Fruit fly (Drosophila melanogaster) ovary, adult (tissue): ENCODE data around the gene CG1387.

ENCODE experiments used
- CG17801 ChIP-seq: fragments of 200-800 bp; optimal IDR thresholded peaks from 2 replicates; lab custom pipeline; 2019; ENCODE audit warnings: missing biosample characterization, mild to moderate bottlenecking, missing genetic modification characterization, moderate library complexity; ENCODE audit not compliant: partially characterized antibody

CG1387 gene

DNA sequence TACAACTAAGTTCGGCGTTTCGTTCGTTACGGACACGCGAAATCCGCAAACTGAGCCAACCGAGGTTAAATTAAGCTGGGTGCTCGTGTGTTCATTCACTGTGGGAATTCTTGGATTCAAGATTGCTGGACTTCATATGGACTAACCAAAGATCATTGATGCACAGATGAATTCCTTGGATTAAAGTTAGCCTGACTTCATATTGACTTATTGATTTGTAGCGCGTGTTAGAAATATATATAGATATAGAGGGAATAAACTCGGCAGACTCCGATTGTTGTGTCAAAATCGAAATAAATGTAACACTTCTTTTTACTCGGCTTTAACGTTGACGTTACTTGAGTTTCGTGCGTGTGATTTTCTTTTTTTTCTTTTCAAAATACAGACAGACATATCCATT lies at the start of gene CG1387:
TSS of gene CG1387 (plus strand) at position 301 of the 400 bp plus-strand sequence.
- no peak for TF ChIP-seq CG17801 (GFP tag; lab: Kevin White, UChicago)

DNA sequence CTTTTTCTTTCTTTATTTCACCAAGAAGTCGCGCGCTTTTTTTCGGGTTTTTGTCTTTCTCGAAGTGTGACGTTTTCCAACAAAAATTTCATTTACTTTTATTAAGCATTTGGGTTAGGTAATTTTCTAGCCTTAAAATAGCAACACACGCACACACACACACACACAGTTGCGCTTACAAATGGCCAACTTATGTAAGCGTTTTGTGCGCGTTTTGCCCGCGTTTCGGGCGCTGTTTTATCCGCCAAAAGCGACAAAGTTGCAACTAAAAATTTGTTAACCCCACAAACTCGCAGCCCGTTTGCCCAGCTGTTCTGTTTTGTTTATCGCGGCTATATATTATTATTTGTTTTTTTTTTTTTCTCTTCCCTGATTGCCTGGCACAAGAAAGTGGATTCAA lies 19.3 kb upstream of the CG1387 start:
- TF ChIP-seq CG17801 (GFP tag; lab: Kevin White, UChicago) = no peak

DNA sequence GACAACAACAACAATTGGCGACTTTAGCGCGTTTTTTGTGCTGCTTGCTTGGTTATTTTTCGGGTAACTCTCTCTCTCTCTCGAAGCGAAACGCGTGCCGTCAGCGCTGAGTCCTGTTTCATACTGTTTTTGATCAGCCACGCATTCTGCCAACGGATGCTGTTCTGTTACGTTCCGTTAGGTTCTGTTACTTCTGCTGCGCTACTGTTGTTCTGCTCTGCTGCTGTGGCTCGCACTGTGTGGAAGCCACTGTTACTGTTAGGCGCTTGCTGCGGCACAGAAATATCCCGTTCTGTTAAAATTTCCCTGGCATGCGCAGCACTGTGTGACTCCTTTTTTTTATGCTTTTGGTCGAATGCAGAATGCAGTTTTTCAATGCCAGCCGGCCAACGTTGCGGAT lies 18.5 kb upstream of the CG1387 start, which contains the start of gene nAChRalpha3:
TSS of gene nAChRalpha3 (minus strand) at position 101 of the 400 bp plus-strand sequence.
- TF ChIP-seq CG17801 (GFP tag; lab: Kevin White, UChicago) = no peak

DNA sequence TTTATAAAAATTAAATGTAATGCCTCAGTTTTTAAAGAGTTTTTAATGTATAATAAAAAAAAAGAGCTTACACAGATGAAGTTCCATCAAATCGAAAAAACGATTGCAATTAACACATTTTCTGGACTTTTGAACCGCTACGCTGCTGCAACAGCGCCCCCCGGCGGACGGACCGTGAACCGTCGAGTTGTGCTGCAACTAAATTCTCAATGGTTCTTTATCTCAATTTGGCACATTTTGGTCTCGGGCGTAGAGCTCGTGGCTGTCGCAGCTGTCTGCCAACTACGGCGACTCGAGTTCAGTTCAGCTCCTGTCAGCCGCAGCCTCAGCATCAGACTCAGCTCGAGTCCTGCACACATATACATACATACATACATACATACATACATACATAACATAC lies 13.9 kb upstream of the CG1387 start:
- TF ChIP-seq CG17801 (GFP tag; lab: Kevin White, UChicago) = no peak

DNA sequence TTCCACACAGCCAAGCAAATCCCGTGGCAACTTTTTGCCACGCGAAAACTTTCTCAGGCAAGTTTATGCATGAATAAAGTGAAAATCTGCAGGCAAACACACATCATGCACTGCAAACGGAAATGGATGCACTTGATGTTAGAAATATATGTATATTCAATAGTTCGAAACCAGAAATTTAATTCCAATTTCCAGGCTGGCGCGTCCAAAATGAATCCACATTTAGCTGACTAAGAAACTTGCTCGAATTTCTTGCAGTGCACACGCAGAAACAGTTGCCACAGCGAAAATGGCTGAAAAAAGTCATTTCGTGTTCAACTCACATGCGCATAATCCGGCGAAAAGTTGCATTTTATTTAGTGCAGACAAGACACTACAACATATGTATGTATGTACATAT lies 11.0 kb downstream of the CG1387 start:
- TF ChIP-seq CG17801 (GFP tag; lab: Kevin White, UChicago) = no peak

DNA sequence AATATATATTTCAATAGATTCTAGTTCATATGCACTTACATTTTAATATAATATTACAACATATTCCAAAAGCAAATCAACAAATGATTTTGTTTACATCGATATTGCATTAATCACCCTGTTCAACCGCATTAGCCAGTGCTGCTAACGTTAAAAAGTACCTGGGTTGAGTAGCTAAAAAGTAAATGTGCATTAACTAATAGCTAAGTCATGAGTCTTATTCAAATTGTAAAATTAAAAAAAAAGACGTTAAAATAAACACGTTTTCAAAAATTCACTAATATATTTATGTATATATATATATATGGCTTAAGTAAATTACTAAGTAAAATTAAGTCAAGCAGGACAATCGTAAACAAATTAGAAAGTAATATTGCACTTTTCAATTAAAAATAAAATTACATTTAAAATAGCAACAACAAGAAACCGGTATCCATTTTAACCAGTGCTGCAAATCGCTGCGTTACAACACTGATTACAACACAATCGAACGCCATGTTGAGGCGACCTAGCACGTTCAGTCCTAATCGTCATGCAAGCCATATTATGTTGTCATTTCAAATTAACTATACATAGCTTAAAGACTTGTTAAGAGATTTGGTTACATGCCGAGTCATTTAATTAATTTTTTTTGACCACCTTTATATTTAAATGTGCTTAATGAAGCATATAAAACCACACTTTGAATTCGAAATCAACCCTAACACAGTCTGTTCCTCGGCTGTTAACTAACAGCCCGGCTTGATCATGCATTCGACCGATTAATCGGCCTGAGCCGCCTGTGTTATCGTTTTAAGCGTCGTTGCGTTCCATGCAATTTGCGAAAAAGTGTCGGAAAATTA lies 12.8 kb downstream of the CG1387 start, which contains the start of gene CG10555:
TSS of gene CG10555 (plus strand) at position 764 of the 842 bp plus-strand sequence.
- peak; percentile 92 for TF ChIP-seq CG17801 (GFP tag; lab: Kevin White, UChicago)

DNA sequence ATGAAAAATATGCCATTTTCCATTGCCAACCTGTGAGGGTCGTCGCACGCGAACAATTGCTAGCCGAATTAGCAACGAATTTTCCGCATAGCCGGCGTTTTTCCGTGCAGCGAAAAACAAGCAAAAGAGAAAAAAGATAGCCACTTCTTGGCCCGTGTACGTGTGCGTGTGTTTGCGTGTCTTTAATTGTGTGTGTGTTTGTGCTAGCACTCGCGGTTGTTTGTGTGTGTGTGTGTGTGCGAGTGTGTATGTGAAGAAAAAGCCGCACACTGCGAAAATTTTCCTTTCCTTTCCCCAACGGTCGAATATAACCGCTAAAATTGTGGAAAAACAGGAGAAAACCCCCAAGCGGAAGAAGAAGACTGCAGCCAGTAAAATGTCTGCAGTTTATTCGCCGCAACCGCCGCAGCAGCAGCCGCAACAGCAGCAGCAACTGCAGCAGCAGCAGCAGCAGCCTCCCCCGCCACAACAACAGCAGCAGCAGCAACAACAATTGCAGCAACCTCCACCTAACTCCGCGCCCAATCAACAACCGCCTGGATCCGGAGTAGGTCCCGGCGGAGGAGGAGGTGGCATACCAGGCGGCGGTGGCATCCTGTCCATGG lies 13.5 kb downstream of the CG1387 start:
- no peak for TF ChIP-seq CG17801 (GFP tag; lab: Kevin White, UChicago)

DNA sequence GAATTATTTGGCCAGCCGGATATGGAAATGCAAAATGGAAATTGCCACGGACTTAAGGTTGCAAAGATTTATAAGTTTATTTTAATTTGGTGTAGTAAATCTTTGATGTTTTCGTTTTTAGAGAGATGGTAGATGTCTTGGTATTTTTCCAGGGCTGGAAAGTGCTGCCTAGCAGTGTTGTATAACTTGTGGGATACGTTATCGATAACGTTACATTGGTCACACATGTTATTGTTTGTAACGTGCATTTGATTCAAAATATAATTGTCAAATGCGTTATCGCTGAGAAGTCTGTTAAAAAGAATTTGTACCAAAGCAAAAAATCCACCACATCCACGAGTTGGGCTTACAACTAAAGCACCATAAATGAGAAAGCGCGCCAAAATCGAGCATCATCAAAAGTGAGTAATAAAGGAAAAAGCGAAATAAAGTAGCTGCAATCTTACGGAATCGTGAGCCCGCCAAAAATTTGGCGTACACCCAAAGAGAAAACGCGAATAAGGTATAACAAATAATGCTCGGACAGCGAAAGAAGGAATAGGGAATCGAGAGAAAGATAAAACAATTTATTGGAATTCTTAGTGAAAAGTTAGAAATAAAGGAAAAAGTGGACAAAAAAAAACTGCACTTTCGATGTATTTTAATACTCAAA lies 21.7 kb downstream of the CG1387 start, which contains the start of gene PIG-T:
TSS of gene PIG-T (minus strand) at position 140 of the 652 bp plus-strand sequence.
- TF ChIP-seq CG17801 (GFP tag; lab: Kevin White, UChicago) = peak; percentile 14

DNA sequence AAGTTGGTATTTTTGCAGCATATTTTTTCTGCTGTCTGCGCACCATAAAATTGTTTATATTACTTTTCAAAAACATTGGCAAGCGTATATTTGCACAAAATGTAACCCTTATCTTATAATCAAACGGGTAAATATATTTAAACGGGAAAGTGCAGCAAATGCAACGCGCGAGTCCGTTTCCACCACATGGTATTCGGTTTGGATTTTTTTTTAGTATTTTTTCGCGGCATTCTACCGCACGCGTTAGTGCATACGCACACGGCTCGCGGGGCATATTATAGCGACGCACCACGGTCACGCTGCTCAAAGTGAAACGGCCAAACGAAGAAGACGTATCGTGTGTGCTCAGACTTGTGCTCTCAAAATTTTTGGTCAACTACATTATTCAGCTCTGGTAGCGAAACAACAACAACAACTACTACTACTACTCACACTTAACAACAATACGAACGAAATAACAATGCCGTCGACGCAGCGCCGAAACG lies 23.4 kb downstream of the CG1387 start, which contains the start of gene Trf2:
TSS of gene Trf2 (plus strand) at position 302 of the 485 bp plus-strand sequence.
- TF ChIP-seq CG17801 (GFP tag; lab: Kevin White, UChicago) = peak; percentile 1

DNA sequence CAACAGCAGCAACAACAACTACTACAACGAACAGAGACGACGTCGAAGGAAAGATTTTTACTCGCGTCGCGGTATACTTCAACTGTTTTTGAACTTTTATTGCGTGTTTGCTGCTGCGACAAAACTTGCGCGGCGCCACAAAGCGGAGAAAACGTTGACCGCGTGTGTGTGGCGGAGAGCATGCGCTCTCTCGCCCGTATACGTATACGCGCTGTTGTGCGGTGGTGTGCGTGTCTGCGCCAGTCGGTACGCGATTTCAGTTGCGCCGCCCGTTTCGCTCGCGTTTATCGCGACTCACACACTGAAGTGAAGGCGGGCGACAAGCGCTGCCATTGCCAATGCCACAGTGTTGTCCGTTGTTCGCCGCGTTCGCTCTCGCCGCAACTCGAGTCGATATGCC lies 24.2 kb downstream of the CG1387 start:
- TF ChIP-seq CG17801 (GFP tag; lab: Kevin White, UChicago) = peak; percentile 99

DNA sequence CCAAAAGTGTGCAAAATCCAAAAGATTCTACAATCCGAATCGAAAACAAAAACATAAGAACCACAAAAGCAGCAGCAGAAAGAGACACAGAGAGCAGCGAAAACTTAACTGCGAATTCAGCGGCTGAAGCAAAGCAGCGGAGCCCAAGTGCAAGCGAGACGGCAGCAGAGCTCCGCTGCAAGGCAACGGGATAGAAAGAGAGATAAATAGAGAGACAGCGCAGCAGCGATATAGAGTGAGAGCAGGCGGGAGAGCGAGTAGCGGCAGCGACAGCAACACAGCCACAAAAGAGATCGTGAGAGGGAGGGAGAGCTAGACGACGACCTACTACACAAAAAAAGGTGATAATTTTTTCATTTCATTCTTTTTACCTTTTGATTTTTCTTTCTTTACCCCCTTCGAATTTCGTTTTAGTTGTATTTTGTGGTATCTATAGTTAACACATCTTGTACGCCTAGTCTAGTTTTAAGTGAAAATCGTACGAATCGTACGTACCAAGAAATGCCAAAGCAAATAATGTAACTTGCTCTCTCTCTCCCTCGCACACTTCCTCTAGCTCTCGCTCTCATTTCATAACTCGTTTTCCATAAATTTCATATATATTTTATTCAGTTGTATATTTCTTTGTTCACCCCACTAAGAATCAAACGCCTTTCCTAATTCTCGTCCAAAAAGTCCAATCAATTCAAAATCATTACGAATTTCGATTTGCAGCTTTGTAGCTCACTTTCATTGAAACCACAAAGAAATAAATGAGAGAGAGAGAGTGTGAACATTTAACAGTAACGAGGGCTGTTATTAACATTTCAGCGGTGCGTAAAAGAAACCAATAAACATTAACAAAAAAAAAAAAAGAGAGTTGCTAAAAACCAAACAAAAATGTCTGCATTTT lies 25.0 kb downstream of the CG1387 start:
- peak; percentile 92 for TF ChIP-seq CG17801 (GFP tag; lab: Kevin White, UChicago)

DNA sequence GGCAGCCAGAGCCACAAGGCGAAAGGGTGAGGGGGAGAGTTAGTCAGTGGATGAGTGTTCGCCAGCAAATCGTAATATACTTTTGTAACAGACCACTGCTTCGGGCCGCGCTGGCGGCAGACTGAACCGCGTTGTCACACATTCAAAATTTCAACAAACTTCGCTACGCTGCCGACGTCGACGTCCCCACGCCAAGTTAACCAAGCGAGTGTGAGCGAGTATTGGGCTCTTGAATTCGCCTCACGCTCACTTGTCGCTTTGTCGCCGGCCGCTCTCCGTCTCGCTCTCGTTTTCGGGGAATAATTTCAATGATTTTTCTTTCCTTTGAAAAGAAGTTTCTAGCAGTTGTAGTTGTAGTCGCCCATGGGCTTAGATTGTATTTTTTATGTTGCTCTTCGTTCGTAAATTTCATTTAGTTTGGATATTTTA lies 26.0 kb downstream of the CG1387 start, which contains the start of gene lawc:
TSS of gene lawc (minus strand) at position 127 of the 429 bp plus-strand sequence.
- peak; percentile 96 for TF ChIP-seq CG17801 (GFP tag; lab: Kevin White, UChicago)

DNA sequence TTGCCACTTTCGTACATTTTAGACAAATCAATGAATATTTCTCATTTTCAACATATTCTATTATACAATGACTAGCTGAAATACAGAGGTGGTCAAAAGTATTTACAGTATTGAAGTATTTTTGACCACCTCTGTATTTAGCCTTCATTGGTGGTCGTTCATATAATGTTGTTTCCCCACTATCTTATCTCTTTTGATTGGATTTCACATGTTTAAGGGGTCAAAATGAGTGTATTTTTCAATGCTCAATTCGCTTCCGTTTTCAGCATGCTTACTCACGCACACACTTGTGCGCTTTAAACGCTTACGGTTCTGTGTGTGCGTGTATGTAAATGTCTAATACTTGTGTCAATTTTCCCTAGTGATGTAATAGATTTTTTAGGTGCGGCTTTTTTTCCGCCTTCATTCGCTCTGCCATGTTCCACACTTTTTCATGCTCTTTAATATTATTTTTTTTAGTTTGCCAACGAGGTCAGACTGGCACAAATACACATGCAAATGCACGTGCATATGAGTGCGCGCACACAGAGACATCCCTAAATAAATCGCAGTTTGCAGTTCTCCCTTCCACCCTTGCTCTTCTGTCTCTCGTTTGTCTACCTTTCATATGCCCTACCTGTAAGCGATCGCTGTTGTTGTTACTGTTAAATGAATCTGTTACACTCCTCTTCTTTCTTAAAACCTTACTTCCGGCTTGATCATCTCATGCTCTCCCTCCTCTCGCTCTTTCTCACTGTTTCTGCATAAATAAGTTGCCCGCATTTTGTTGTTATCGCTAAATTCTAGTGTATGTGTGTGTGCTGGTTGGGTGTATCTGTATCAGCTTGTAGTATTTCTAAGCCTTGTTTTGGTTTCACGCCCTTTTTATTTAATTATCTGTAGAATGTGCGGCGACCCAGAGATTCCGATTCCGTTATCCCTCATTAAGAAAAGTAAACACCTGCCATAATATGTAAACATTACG lies 26.9 kb downstream of the CG1387 start:
- peak; percentile 54 for TF ChIP-seq CG17801 (GFP tag; lab: Kevin White, UChicago)
